Worm (Caenorhabditis elegans): Measurements from ENCODE around the gene che-10.

Gene che-10

DNA sequence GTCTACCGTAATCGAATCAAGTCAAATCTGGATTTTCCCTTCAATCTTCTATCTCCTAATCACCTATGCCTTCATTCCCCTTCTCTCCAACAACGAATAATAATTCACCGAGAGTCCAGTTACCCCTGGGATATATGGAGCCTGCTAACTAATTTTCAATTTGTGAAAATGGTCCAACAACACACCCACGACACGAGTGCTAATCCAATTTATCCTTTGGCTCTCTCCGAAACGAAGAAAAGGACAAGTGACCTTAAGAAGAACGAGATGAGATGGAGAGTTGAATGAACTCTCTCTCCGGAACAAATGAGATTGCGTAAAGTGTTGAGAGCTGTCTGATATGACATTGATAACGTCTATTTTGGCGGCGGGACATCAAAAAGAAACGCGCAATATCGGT is 53.8 kb downstream of the che-10 start:
- peak; percentile 99 for TF ChIP-seq ces-1 (GFP tag; optimal IDR thresholded peaks at IDR 0.05)
- no peak for TF ChIP-seq lin-13 (tag; optimal IDR thresholded peaks at IDR 0.05)

ce11 chrII:4583203-4583912 is 54.8 kb downstream of the che-10 start:
- peak; percentile 94 for TF ChIP-seq elt-1 (tag; optimal IDR thresholded peaks at IDR 0.05; ENCODE audit: borderline replicate concordance, insufficient read depth)
- TF ChIP-seq cnd-1 (tag; optimal IDR thresholded peaks at IDR 0.05) = no peak
- no peak for TF ChIP-seq ztf-11 (tag; optimal IDR thresholded peaks at IDR 0.05)
- peak; percentile 67 for TF ChIP-seq lin-32 (GFP tag; optimal IDR thresholded peaks at IDR 0.05)
- peak; percentile 54 for TF ChIP-seq unc-62 (GFP tag; optimal IDR thresholded peaks at IDR 0.05)
- no peak for TF ChIP-seq ceh-39 (tag; optimal IDR thresholded peaks at IDR 0.05)
- TF ChIP-seq lsy-2 (tag; optimal IDR thresholded peaks at IDR 0.05) = no peak
- no peak for TF ChIP-seq ces-1 (GFP tag; optimal IDR thresholded peaks at IDR 0.05)
- TF ChIP-seq elt-3 (tag; optimal IDR thresholded peaks at IDR 0.05) = no peak
- peak; percentile 64 for TF ChIP-seq nhr-2 (tag; optimal IDR thresholded peaks at IDR 0.05)

ce11 chrII:4581090-4581489 is 57.1 kb downstream of the che-10 start:
- TF ChIP-seq mab-5 (tag; optimal IDR thresholded peaks at IDR 0.05) (no peak), hlh-1 (tag; optimal IDR thresholded peaks at IDR 0.05) (peak; percentile 56), zip-8 (tag; optimal IDR thresholded peaks at IDR 0.05) (no peak), nhr-2 (tag; optimal IDR thresholded peaks at IDR 0.05) (no peak), drap-1 (GFP tag; optimal IDR thresholded peaks at IDR 0.05) (no peak)

ce11 chrII:4579920-4580474 is 58.1 kb downstream of the che-10 start:
- TF ChIP-seq cnd-1 (tag; optimal IDR thresholded peaks at IDR 0.05) (peak; percentile 9), unc-120 (tag; optimal IDR thresholded peaks at IDR 0.05; ENCODE audit: poor library complexity, severe bottlenecking) (no peak), snpc-4 (tag; optimal IDR thresholded peaks at IDR 0.05) (no peak), ham-2 (GFP tag; optimal IDR thresholded peaks at IDR 0.05) (no peak), ceh-83 (GFP tag; optimal IDR thresholded peaks at IDR 0.05) (no peak), mls-2 (tag; optimal IDR thresholded peaks at IDR 0.05) (no peak), mab-5 (tag; optimal IDR thresholded peaks at IDR 0.05) (no peak), zip-8 (tag; optimal IDR thresholded peaks at IDR 0.05) (peak; percentile 73), M03D4.4 (tag; optimal IDR thresholded peaks at IDR 0.05) (no peak), elt-3 (tag; optimal IDR thresholded peaks at IDR 0.05) (no peak), lin-13 (tag; optimal IDR thresholded peaks at IDR 0.05) (no peak), flh-1 (GFP tag; optimal IDR thresholded peaks at IDR 0.05) (no peak), sem-2 (GFP tag; optimal IDR thresholded peaks at IDR 0.05) (no peak), nhr-2 (tag; optimal IDR thresholded peaks at IDR 0.05) (peak; percentile 93), ztf-11 (tag; optimal IDR thresholded peaks at IDR 0.05) (no peak), nhr-12 (tag; optimal IDR thresholded peaks at IDR 0.05) (no peak), ces-1 (GFP tag; optimal IDR thresholded peaks at IDR 0.05) (no peak), sptf-1 (tag; optimal IDR thresholded peaks at IDR 0.05) (no peak), tbx-8 (GFP tag; optimal IDR thresholded peaks at IDR 0.05) (no peak), blmp-1 (tag; optimal IDR thresholded peaks at IDR 0.05) (no peak), ceh-43 (GFP tag; optimal IDR thresholded peaks at IDR 0.05) (no peak), drap-1 (GFP tag; optimal IDR thresholded peaks at IDR 0.05) (no peak), hlh-1 (tag; optimal IDR thresholded peaks at IDR 0.05) (peak; percentile 77), nhr-76 (tag; optimal IDR thresholded peaks at IDR 0.05) (no peak), pha-4 (tag; optimal IDR thresholded peaks at IDR 0.05) (no peak), lin-32 (GFP tag; optimal IDR thresholded peaks at IDR 0.05) (no peak), lsy-2 (tag; optimal IDR thresholded peaks at IDR 0.05) (no peak), unc-62 (GFP tag; optimal IDR thresholded peaks at IDR 0.05) (peak; percentile 8)

ce11 chrII:4579375-4579774 is 58.8 kb downstream of the che-10 start:
- peak; percentile 60 for TF ChIP-seq sptf-1 (tag; optimal IDR thresholded peaks at IDR 0.05)
- peak; percentile 8 for TF ChIP-seq ztf-11 (tag; optimal IDR thresholded peaks at IDR 0.05)
- peak; percentile 85 for TF ChIP-seq ces-1 (GFP tag; optimal IDR thresholded peaks at IDR 0.05)
- TF ChIP-seq elt-1 (tag; optimal IDR thresholded peaks at IDR 0.05; ENCODE audit: borderline replicate concordance, insufficient read depth) = no peak
- peak; percentile 65 for TF ChIP-seq unc-62 (GFP tag; optimal IDR thresholded peaks at IDR 0.05)
- no peak for TF ChIP-seq blmp-1 (tag; optimal IDR thresholded peaks at IDR 0.05)
